Worm (Caenorhabditis elegans) whole organism, midembryonic: ENCODE measurements around the gene W08F4.12.

Source experiments
- T22C8.4 ChIP-seq: fragments of 200-800 bp; sonication (Bioruptor generic); IDR thresholded peaks from 2 replicates; pipeline ENCODE4 v1.3.6; 2022; ENCODE audit warnings: missing genetic modification characterization, missing compliant biosample characterization
- cog-1 ChIP-seq: sonication (generic microtip); optimal IDR thresholded peaks from 2 replicates; lab custom pipeline; 2016; ENCODE audit warnings: missing genetic modification characterization, missing compliant biosample characterization
- flt-1 ChIP-seq: fragments of 200-800 bp; sonication (Bioruptor generic); IDR thresholded peaks from 2 replicates; pipeline ENCODE4 v1.3.6; 2022; ENCODE audit warnings: missing genetic modification characterization, missing compliant biosample characterization
- klf-2 ChIP-seq: fragments of 200-800 bp; sonication (Bioruptor generic); conservative IDR thresholded peaks from 2 replicates; pipeline ENCODE4 v1.3.6; 2022; ENCODE audit warnings: missing genetic modification reagents, missing genetic modification characterization, missing compliant biosample characterization
- med-1 ChIP-seq: sonication (generic microtip); optimal IDR thresholded peaks from 2 replicates; lab custom pipeline; 2017; ENCODE audit warnings: missing genetic modification characterization, mild to moderate bottlenecking, missing compliant biosample characterization, antibody characterized with exemption, missing genetic modification reagents; ENCODE audit not compliant: insufficient read depth
- ref-1 ChIP-seq: fragments of 200-800 bp; sonication (Bioruptor generic); conservative IDR thresholded peaks from 2 replicates; pipeline ENCODE4 v1.3.6; 2022; ENCODE audit warnings: missing genetic modification reagents, missing genetic modification characterization, missing compliant biosample characterization
- tab-1 ChIP-seq: fragments of 200-800 bp; sonication (Bioruptor generic); IDR thresholded peaks from 2 replicates; pipeline ENCODE4 v1.3.6; 2022; ENCODE audit warnings: missing genetic modification characterization, missing compliant biosample characterization
- ztf-29 ChIP-seq: fragments of 200-800 bp; sonication (Bioruptor generic); IDR thresholded peaks from 2 replicates; pipeline ENCODE4 v1.3.6; 2022; ENCODE audit warnings: missing genetic modification reagents, missing genetic modification characterization, missing compliant biosample characterization

ce11 chrII:601305-601704 lies 17.1 kb upstream of the W08F4.12 start:
- TF ChIP-seq ref-1 (GFP tag; lab: Robert Waterston, UW) = no peak
- TF ChIP-seq klf-2 (GFP tag; lab: Robert Waterston, UW) = no peak
- no peak for TF ChIP-seq med-1
- no peak for TF ChIP-seq T22C8.4 (GFP tag; lab: Robert Waterston, UW)
- no peak for TF ChIP-seq tab-1 (GFP tag; lab: Robert Waterston, UW)
- no peak for TF ChIP-seq ztf-29 (GFP tag; lab: Robert Waterston, UW)
- no peak for TF ChIP-seq flt-1
- TF ChIP-seq cog-1 = peak; percentile 43
